Worm (Caenorhabditis elegans) whole organism, young adult: Measurements from ENCODE around the gene rab-28.

Source experiments
- B0261.1 ChIP-seq: sonication (generic microtip); optimal IDR thresholded peaks from 2 replicates; lab custom pipeline; 2016; ENCODE audit warnings: mild to moderate bottlenecking, missing genetic modification characterization, moderate library complexity, missing compliant biosample characterization
- C06A6.2 ChIP-seq: fragments of 200-800 bp; sonication (Bioruptor generic); conservative IDR thresholded peaks from 2 replicates; pipeline ENCODE4 v1.3.6; 2022; ENCODE audit warnings: missing genetic modification characterization, missing compliant biosample characterization
- C17E4.6 ChIP-seq: fragments of 200-800 bp; sonication (Bioruptor generic); IDR thresholded peaks from 2 replicates; pipeline ENCODE4 v1.3.6; 2022; ENCODE audit warnings: missing genetic modification reagents, missing genetic modification characterization, missing compliant biosample characterization
- F39B2.1 ChIP-seq: fragments of 200-800 bp; sonication (Bioruptor generic); IDR thresholded peaks from 2 replicates; pipeline ENCODE4 v1.3.6; 2022; ENCODE audit warnings: missing genetic modification reagents, missing genetic modification characterization, missing compliant biosample characterization
- F49E8.2 ChIP-seq: sonication (generic microtip); optimal IDR thresholded peaks from 3 replicates; lab custom pipeline; 2017; ENCODE audit warnings: missing genetic modification characterization, mild to moderate bottlenecking, missing compliant biosample characterization, antibody characterized with exemption, moderate library complexity; ENCODE audit not compliant: insufficient read depth
- F55B11.4 ChIP-seq: sonication (generic microtip); optimal IDR thresholded peaks from 2 replicates; lab custom pipeline; 2016; ENCODE audit warnings: missing compliant biosample characterization, missing genetic modification characterization, borderline replicate concordance; ENCODE audit not compliant: insufficient read depth
- K12H6.12 ChIP-seq: fragments of 200-800 bp; sonication (Bioruptor generic); optimal IDR thresholded peaks from 2 replicates; lab custom pipeline; 2018; ENCODE audit warnings: mild to moderate bottlenecking, missing genetic modification characterization, missing compliant biosample characterization
- Y53F4B.3 ChIP-seq: fragments of 200-800 bp; sonication (Bioruptor generic); IDR thresholded peaks from 2 replicates; pipeline ENCODE4 v1.3.6; 2022; ENCODE audit warnings: missing genetic modification reagents, missing genetic modification characterization, missing compliant biosample characterization
- Y79H2A.3 ChIP-seq: fragments of 200-800 bp; sonication (Bioruptor generic); conservative IDR thresholded peaks from 2 replicates; pipeline ENCODE4 v1.3.6; 2022; ENCODE audit warnings: missing genetic modification reagents, missing genetic modification characterization, missing compliant biosample characterization
- ama-1 ChIP-seq, 3 experiments: fragments of 150-350 bp in 1 of 3; sonication (generic microtip) in 2 of 3; optimal IDR thresholded peaks; 2 replicates each; lab custom pipeline; 2014 to 2018; ENCODE audit warnings: missing biosample characterization in 2 of 3, missing genetic modification characterization in 2 of 3, missing genetic modification reagents in 2 of 3
- aptf-2 ChIP-seq: fragments of 200-800 bp; sonication (Bioruptor generic); conservative IDR thresholded peaks from 2 replicates; pipeline ENCODE4 v1.3.6; 2022; ENCODE audit warnings: missing genetic modification reagents, missing genetic modification characterization, missing compliant biosample characterization
- atf-7 ChIP-seq: sonication (generic microtip); optimal IDR thresholded peaks from 2 replicates; lab custom pipeline; 2017; ENCODE audit warnings: mild to moderate bottlenecking, missing genetic modification characterization, missing compliant biosample characterization
- attf-3 ChIP-seq: fragments of 200-800 bp; sonication (Bioruptor generic); conservative IDR thresholded peaks from 2 replicates; pipeline ENCODE4 v1.3.6; 2022; ENCODE audit warnings: missing genetic modification reagents, missing genetic modification characterization, missing compliant biosample characterization
- attf-5 ChIP-seq: fragments of 200-800 bp; sonication (Bioruptor generic); optimal IDR thresholded peaks from 2 replicates; lab custom pipeline; 2018; ENCODE audit warnings: mild to moderate bottlenecking, missing genetic modification characterization, missing compliant biosample characterization
- bed-2 ChIP-seq: fragments of 200-800 bp; sonication (Bioruptor generic); IDR thresholded peaks from 2 replicates; pipeline ENCODE4 v1.3.6; 2022; ENCODE audit warnings: missing genetic modification reagents, missing genetic modification characterization, missing compliant biosample characterization
- ccch-3 ChIP-seq: fragments of 200-800 bp; sonication (Bioruptor generic); optimal IDR thresholded peaks from 2 replicates; lab custom pipeline; 2018; ENCODE audit warnings: mild to moderate bottlenecking, missing genetic modification characterization, missing compliant biosample characterization
- cebp-2 ChIP-seq: fragments of 200-800 bp; sonication (Bioruptor generic); IDR thresholded peaks from 2 replicates; pipeline ENCODE4 v1.3.6; 2022; ENCODE audit warnings: missing genetic modification characterization, missing compliant biosample characterization
- ceh-27 ChIP-seq: fragments of 200-800 bp; sonication (Bioruptor generic); optimal IDR thresholded peaks from 2 replicates; lab custom pipeline; 2018; ENCODE audit warnings: mild to moderate bottlenecking, missing genetic modification characterization, moderate library complexity, missing compliant biosample characterization
- ceh-58 ChIP-seq: fragments of 200-800 bp; sonication (Bioruptor generic); IDR thresholded peaks from 2 replicates; pipeline ENCODE4 v1.3.6; 2022; ENCODE audit warnings: missing genetic modification characterization, missing compliant biosample characterization
- dox-1 ChIP-seq: fragments of 200-800 bp; sonication (Bioruptor generic); IDR thresholded peaks from 2 replicates; pipeline ENCODE4 v1.3.6; 2022; ENCODE audit warnings: missing genetic modification reagents, missing genetic modification characterization, missing compliant biosample characterization
- ekl-4 ChIP-seq: fragments of 200-800 bp; sonication (Bioruptor generic); IDR thresholded peaks from 2 replicates; pipeline ENCODE4 v1.3.6; 2022; ENCODE audit warnings: missing genetic modification reagents, missing genetic modification characterization, missing compliant biosample characterization
- ets-4 ChIP-seq: fragments of 200-800 bp; sonication (Bioruptor generic); optimal IDR thresholded peaks from 2 replicates; lab custom pipeline; 2018; ENCODE audit warnings: mild to moderate bottlenecking, missing genetic modification characterization, missing compliant biosample characterization
- fkh-3 ChIP-seq: sonication (generic microtip); optimal IDR thresholded peaks from 2 replicates; lab custom pipeline; 2016; ENCODE audit warnings: mild to moderate bottlenecking, missing genetic modification characterization, missing compliant biosample characterization
- hlh-12 ChIP-seq: sonication (generic microtip); optimal IDR thresholded peaks from 2 replicates; lab custom pipeline; 2016; ENCODE audit warnings: missing genetic modification characterization, missing compliant biosample characterization
- hlh-26 ChIP-seq: fragments of 200-800 bp; sonication (Bioruptor generic); conservative IDR thresholded peaks from 2 replicates; pipeline ENCODE4 v1.3.6; 2022; ENCODE audit warnings: missing genetic modification reagents, missing genetic modification characterization, missing compliant biosample characterization
- hmg-1.2 ChIP-seq: fragments of 200-800 bp; sonication (Bioruptor generic); IDR thresholded peaks from 2 replicates; pipeline ENCODE4 v1.3.6; 2022; ENCODE audit warnings: missing genetic modification reagents, missing genetic modification characterization, missing compliant biosample characterization
- lag-1 ChIP-seq: fragments of 200-800 bp; sonication (Bioruptor generic); IDR thresholded peaks from 2 replicates; pipeline ENCODE4 v1.3.6; 2022; ENCODE audit warnings: missing genetic modification reagents, missing genetic modification characterization, missing compliant biosample characterization
- let-607 ChIP-seq, 2 experiments: fragments of 200-800 bp in 1 of 2; sonication (Bioruptor generic) in 1 of 2; sonication (generic microtip) in 1 of 2; optimal IDR thresholded peaks; 2 replicates each; lab custom pipeline; 2016 to 2018; ENCODE audit warnings: mild to moderate bottlenecking in 2 of 2, missing compliant biosample characterization in 2 of 2, missing genetic modification characterization in 2 of 2, moderate library complexity in 2 of 2, missing genotype in 1 of 2
- madf-8 ChIP-seq: fragments of 200-800 bp; sonication (Bioruptor generic); conservative IDR thresholded peaks from 2 replicates; pipeline ENCODE4 v1.3.6; 2022; ENCODE audit warnings: missing genetic modification reagents, missing genetic modification characterization, missing compliant biosample characterization
- mes-4 ChIP-seq: sonication (generic microtip); optimal IDR thresholded peaks from 2 replicates; lab custom pipeline; 2016; ENCODE audit warnings: missing genotype, missing genetic modification characterization, missing compliant biosample characterization
- nfyb-1 ChIP-seq: fragments of 200-800 bp; sonication (Bioruptor generic); IDR thresholded peaks from 2 replicates; pipeline ENCODE4 v1.3.6; 2022; ENCODE audit warnings: missing genetic modification reagents, missing genetic modification characterization, missing compliant biosample characterization
- nhr-179 ChIP-seq: sonication (generic microtip); optimal IDR thresholded peaks from 2 replicates; lab custom pipeline; 2016; ENCODE audit warnings: mild to moderate bottlenecking, missing genetic modification characterization, missing compliant biosample characterization
- nhr-27 ChIP-seq: fragments of 200-800 bp; sonication (Bioruptor generic); optimal IDR thresholded peaks from 2 replicates; lab custom pipeline; 2018; ENCODE audit warnings: mild to moderate bottlenecking, missing genetic modification characterization, moderate library complexity, missing compliant biosample characterization
- nhr-90 ChIP-seq: sonication (generic microtip); optimal IDR thresholded peaks from 2 replicates; lab custom pipeline; 2016; ENCODE audit warnings: missing genotype, mild to moderate bottlenecking, missing genetic modification characterization, missing compliant biosample characterization
- pbrm-1 ChIP-seq: fragments of 200-800 bp; sonication (Bioruptor generic); IDR thresholded peaks from 2 replicates; pipeline ENCODE4 v1.3.6; 2022; ENCODE audit warnings: missing genetic modification reagents, missing genetic modification characterization, missing compliant biosample characterization
- rec-8 ChIP-seq, 2 experiments: sonication (generic microtip); optimal IDR thresholded peaks; 2 replicates each; lab custom pipeline; 2016; ENCODE audit warnings: mild to moderate bottlenecking in 2 of 2, missing genetic modification characterization in 2 of 2, missing genetic modification reagents in 2 of 2, missing genotype in 2 of 2, missing biosample characterization in 1 of 2, missing compliant biosample characterization in 1 of 2, moderate library complexity in 1 of 2
- rpc-1 ChIP-seq, 2 experiments: fragments of 150-350 bp in 1 of 2; sonication (generic microtip) in 1 of 2; optimal IDR thresholded peaks; 2 replicates each; lab custom pipeline; 2014 to 2018; ENCODE audit warnings: missing biosample characterization in 1 of 2, missing genetic modification characterization in 1 of 2, missing genetic modification reagents in 1 of 2, missing genotype in 1 of 2
- sea-2 ChIP-seq: fragments of 200-800 bp; sonication (Bioruptor generic); IDR thresholded peaks from 2 replicates; pipeline ENCODE4 v1.3.6; 2022; ENCODE audit warnings: missing genetic modification characterization, missing compliant biosample characterization
- snpc-4 ChIP-seq, 5 experiments: fragments of 150-350 bp in 1 of 5; sonication (generic microtip) in 4 of 5; optimal IDR thresholded peaks; 2 replicates each; lab custom pipeline; 2014 to 2018; ENCODE audit warnings: missing genetic modification characterization in 5 of 5, missing biosample characterization in 3 of 5, antibody characterized with exemption in 2 of 5, mild to moderate bottlenecking in 2 of 5, missing compliant biosample characterization in 2 of 5, missing genotype in 2 of 5, moderate library complexity in 2 of 5, missing genetic modification reagents in 1 of 5
- sptf-2 ChIP-seq: fragments of 200-800 bp; sonication (Bioruptor generic); optimal IDR thresholded peaks from 2 replicates; lab custom pipeline; 2018; ENCODE audit warnings: mild to moderate bottlenecking, missing genetic modification characterization, missing compliant biosample characterization
- tbx-9 ChIP-seq: sonication (generic microtip); optimal IDR thresholded peaks from 2 replicates; lab custom pipeline; 2016; ENCODE audit warnings: borderline replicate concordance, missing genetic modification characterization, inconsistent platforms, missing compliant biosample characterization
- unc-62 ChIP-seq: fragments of 150-350 bp; optimal IDR thresholded peaks from 2 replicates; lab custom pipeline; 2014; ENCODE audit warnings: missing biosample characterization, missing genetic modification reagents, missing genetic modification characterization
- ztf-18 ChIP-seq: sonication (generic microtip); optimal IDR thresholded peaks from 2 replicates; lab custom pipeline; 2016; ENCODE audit warnings: missing genotype, mild to moderate bottlenecking, missing genetic modification characterization, missing compliant biosample characterization
- ztf-6 ChIP-seq: fragments of 200-800 bp; sonication (Bioruptor generic); IDR thresholded peaks from 2 replicates; pipeline ENCODE4 v1.3.6; 2022; ENCODE audit warnings: missing genetic modification reagents, missing genetic modification characterization, missing compliant biosample characterization

The rab-28 gene

DNA sequence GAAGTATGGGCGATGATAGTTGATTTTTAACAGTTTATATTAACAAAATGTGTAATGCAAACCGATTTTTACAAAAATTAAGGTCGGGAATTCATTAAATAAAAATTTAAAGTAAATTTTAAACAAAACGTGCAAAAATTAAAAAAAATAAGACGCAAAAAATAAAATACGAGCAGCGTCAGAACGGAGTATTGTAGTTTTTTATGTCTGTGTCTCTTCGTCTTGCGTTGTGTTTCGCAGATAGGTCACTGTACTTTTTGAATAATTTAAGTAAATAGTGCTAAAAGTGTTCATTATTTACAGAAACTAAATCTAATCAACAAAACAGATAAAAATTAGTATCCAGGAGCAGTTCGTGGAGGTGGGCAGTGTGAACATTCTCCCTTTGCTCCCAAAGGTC lies 16.5 kb upstream of the rab-28 start:
- TF ChIP-seq sptf-2: no peak
- TF ChIP-seq rpc-1 (optimal IDR thresholded peaks at IDR 0.05; lab: Kevin White, UChicago): no peak
- no peak for TF ChIP-seq rpc-1 (tag; optimal IDR thresholded peaks at IDR 0.05; lab: Kevin White, UChicago)
- no peak for TF ChIP-seq rec-8 (tag; optimal IDR thresholded peaks at IDR 0.05; lab: Kevin White, UChicago)
- TF ChIP-seq let-607 (tag; optimal IDR thresholded peaks at IDR 0.05; lab: Kevin White, UChicago): no peak
- no peak for TF ChIP-seq tbx-9 (tag; lab: Kevin White, UChicago)
- TF ChIP-seq F55B11.4 (tag; lab: Kevin White, UChicago): no peak
- TF ChIP-seq hmg-1.2 (GFP tag; lab: Robert Waterston, UW): peak; percentile 92
- no peak for TF ChIP-seq fkh-3 (tag; lab: Kevin White, UChicago)
- TF ChIP-seq C06A6.2: no peak
- no peak for TF ChIP-seq C17E4.6 (GFP tag; lab: Robert Waterston, UW)
- TF ChIP-seq K12H6.12 (tag; lab: Kevin White, UChicago): no peak
- no peak for TF ChIP-seq dox-1
- peak; percentile 91 for TF ChIP-seq attf-3 (GFP tag; lab: Robert Waterston, UW)
- no peak for TF ChIP-seq atf-7 (tag; lab: Kevin White, UChicago)
- TF ChIP-seq hlh-26 (GFP tag; lab: Robert Waterston, UW): no peak

DNA sequence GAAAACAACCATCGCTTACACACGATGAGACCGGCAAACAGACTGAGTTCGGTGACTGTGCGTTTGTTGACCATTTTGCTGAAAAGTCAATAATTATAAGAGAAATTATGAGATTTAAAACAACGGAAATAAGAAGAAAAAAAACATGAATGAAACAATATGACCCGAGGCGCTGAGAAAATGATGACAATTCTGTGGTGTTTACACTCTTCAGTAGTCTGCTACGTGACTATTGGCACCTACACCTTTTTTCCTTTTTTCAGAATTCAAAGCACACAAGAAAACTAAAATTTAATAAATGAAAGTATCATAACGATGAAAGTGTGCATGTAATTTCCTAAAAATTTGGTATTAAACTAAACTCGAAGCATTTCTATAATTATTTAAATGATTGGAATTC lies 15.9 kb upstream of the rab-28 start, which contains the start of gene Y11D7A.10:
TSS of gene Y11D7A.10 (minus strand) at position 82 of the 400 bp plus-strand sequence.
- TF ChIP-seq nhr-27: no peak
- TF ChIP-seq mes-4 (tag; lab: Kevin White, UChicago): no peak
- TF ChIP-seq nhr-90 (tag; lab: Kevin White, UChicago): no peak
- no peak for TF ChIP-seq ztf-18 (tag; lab: Kevin White, UChicago)
- TF ChIP-seq C17E4.6 (GFP tag; lab: Robert Waterston, UW): no peak
- TF ChIP-seq pbrm-1 (GFP tag; lab: Robert Waterston, UW): no peak
- TF ChIP-seq cebp-2 (GFP tag; lab: Robert Waterston, UW): no peak
- TF ChIP-seq ccch-3 (GFP tag; lab: Kevin White, UChicago): no peak
- no peak for TF ChIP-seq ets-4 (GFP tag; lab: Kevin White, UChicago)
- no peak for TF ChIP-seq ceh-58 (GFP tag; lab: Robert Waterston, UW)

DNA sequence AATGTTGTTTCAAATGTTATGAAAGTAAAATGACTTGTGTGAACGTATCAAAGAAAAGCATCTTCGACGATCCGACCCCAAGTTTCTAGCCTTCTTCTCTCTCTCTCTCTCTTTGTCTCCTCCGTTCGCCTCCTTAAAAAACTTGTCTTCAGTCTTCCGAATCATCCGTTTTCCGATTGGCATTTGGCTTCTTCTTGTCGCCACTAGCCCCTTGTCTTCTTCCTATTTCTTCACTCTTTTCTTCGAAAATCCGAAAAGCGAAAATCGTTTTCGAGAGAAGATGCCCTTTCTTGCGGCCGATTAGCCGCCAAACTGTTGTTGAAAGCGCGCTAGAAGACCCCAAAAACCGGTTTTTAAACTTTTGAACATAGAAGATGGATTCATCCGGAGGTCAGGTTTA lies 14.7 kb upstream of the rab-28 start:
- no peak for TF ChIP-seq Y53F4B.3 (GFP tag; lab: Robert Waterston, UW)
- no peak for TF ChIP-seq B0261.1 (tag; lab: Kevin White, UChicago)
- TF ChIP-seq mes-4 (tag; lab: Kevin White, UChicago): no peak
- no peak for TF ChIP-seq hmg-1.2 (GFP tag; lab: Robert Waterston, UW)
- TF ChIP-seq bed-2: no peak
- no peak for TF ChIP-seq unc-62 (GFP tag; lab: Kevin White, UChicago)
- TF ChIP-seq lag-1: no peak
- TF ChIP-seq ceh-27 (GFP tag; lab: Kevin White, UChicago): no peak
- no peak for TF ChIP-seq Y79H2A.3
- TF ChIP-seq ama-1 (optimal IDR thresholded peaks at IDR 0.05; lab: Kevin White, UChicago): peak; percentile 69
- no peak for TF ChIP-seq ama-1 (GFP tag; optimal IDR thresholded peaks at IDR 0.05; lab: Kevin White, UChicago)
- no peak for TF ChIP-seq aptf-2
- TF ChIP-seq snpc-4 (GFP tag; optimal IDR thresholded peaks at IDR 0.05; lab: Kevin White, UChicago): no peak
- peak in 1 of 4 experiments; percentile 11 for TF ChIP-seq snpc-4 (tag; optimal IDR thresholded peaks at IDR 0.05; lab: Kevin White, UChicago)
- TF ChIP-seq madf-8 (GFP tag; lab: Robert Waterston, UW): no peak
- no peak for TF ChIP-seq nhr-179 (tag; lab: Kevin White, UChicago)
- no peak for TF ChIP-seq sea-2 (GFP tag; lab: Robert Waterston, UW)
- TF ChIP-seq hlh-12 (tag; lab: Kevin White, UChicago): no peak
- TF ChIP-seq ceh-58 (GFP tag; lab: Robert Waterston, UW): no peak
- no peak for TF ChIP-seq F39B2.1 (GFP tag; lab: Robert Waterston, UW)
- no peak for TF ChIP-seq F49E8.2 (tag; lab: Kevin White, UChicago)
- 0 out of 2 replicates have a peak, but pooled peaks have one; percentile 21 for TF ChIP-seq attf-3 (GFP tag; lab: Robert Waterston, UW)
- no peak for TF ChIP-seq attf-5 (GFP tag; lab: Kevin White, UChicago)
- TF ChIP-seq nfyb-1 (GFP tag; lab: Robert Waterston, UW): no peak
- TF ChIP-seq ztf-6 (GFP tag; lab: Robert Waterston, UW): no peak
- peak; percentile 24; the same call in 1 of the 2 replicates for TF ChIP-seq ekl-4
